Worm (Caenorhabditis elegans) whole organism, L1 larva: ENCODE measurements around the gene irld-62.

Source experiments
- hlh-17 ChIP-seq: fragments of 200-800 bp; sonication (Bioruptor generic); optimal IDR thresholded peaks from 2 replicates; lab custom pipeline; 2018; ENCODE audit warnings: missing genetic modification characterization, mild to moderate bottlenecking, missing compliant biosample characterization, moderate library complexity, borderline replicate concordance
- jun-1 ChIP-seq: fragments of 150-350 bp; optimal IDR thresholded peaks from 2 replicates; lab custom pipeline; 2014; ENCODE audit warnings: missing biosample characterization, missing genetic modification reagents, missing genetic modification characterization
- lin-14 ChIP-seq: fragments of 200-800 bp; sonication (Bioruptor generic); optimal IDR thresholded peaks from 2 replicates; lab custom pipeline; 2018; ENCODE audit warnings: mild to moderate bottlenecking, missing genetic modification characterization, moderate library complexity, missing compliant biosample characterization
- lin-39 ChIP-seq: fragments of 150-350 bp; optimal IDR thresholded peaks from 2 replicates; lab custom pipeline; 2014; ENCODE audit warnings: missing biosample characterization, missing genetic modification reagents, missing genetic modification characterization
- lir-3 ChIP-seq: sonication (generic microtip); optimal IDR thresholded peaks from 2 replicates; lab custom pipeline; 2016; ENCODE audit warnings: mild to moderate bottlenecking, missing genetic modification characterization, moderate library complexity, missing compliant biosample characterization; ENCODE audit not compliant: poor library complexity
- nhr-20 ChIP-seq: sonication (generic microtip); optimal IDR thresholded peaks from 2 replicates; lab custom pipeline; 2016; ENCODE audit warnings: mild to moderate bottlenecking, missing genetic modification characterization, missing compliant biosample characterization
- nhr-77 ChIP-seq: fragments of 150-350 bp; optimal IDR thresholded peaks from 2 replicates; lab custom pipeline; 2014; ENCODE audit warnings: missing biosample characterization, missing genetic modification characterization
- nhr-84 ChIP-seq: sonication (generic microtip); optimal IDR thresholded peaks from 2 replicates; lab custom pipeline; 2017; ENCODE audit warnings: missing biosample characterization, missing genetic modification characterization
- pqm-1 ChIP-seq: sonication (generic microtip); optimal IDR thresholded peaks from 3 replicates; lab custom pipeline; 2017; ENCODE audit warnings: missing biosample characterization, missing genetic modification characterization
- rnt-1 ChIP-seq: sonication (generic microtip); optimal IDR thresholded peaks from 2 replicates; lab custom pipeline; 2016; ENCODE audit warnings: mild to moderate bottlenecking, missing genetic modification characterization, moderate library complexity, missing compliant biosample characterization

DNA sequence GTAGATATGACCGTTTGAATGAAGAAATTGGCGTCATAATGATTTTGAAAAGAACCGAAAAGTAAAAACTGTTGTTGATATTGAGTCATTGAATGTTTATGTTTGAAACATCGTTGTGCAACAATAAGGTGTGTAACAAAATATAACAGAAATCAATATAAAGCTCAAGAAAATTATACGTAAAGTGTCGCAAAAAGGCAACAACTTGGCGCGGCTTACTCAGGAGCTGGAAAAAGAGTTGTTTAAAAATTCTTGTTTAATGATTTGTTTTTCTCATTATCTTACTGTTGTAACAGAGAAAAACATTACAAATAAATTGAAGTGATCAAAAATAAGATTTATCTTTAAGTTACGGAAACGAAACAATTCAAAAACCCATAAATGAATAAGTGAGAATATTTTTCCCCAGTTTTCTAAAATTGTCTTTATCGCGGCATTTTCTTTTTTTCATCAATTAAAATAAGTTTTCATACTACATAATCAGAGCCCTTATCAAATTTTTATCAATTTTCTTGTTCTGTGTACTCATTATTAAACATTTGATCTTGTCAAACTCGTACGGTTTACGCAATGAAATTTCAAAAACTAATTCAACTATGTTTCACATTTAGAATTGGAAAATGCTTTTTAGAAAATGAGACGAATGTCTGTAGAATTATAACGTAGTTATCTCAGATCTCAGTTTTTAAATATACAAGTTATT, 17.0 kb downstream of the irld-62 start, which contains the start of gene ZK1037.6:
- TF ChIP-seq lin-39 (no peak), pqm-1 (no peak), lin-14 (GFP tag; lab: Kevin White, UChicago) (no peak), lir-3 (tag; lab: Kevin White, UChicago) (no peak), nhr-20 (tag; lab: Kevin White, UChicago) (no peak), rnt-1 (tag; lab: Kevin White, UChicago) (no peak), nhr-77 (no peak), jun-1 (tag; lab: Kevin White, UChicago) (peak; percentile 27), hlh-17 (GFP tag; lab: Kevin White, UChicago) (no peak), nhr-84 (tag; lab: Kevin White, UChicago) (no peak)
